Worm (Caenorhabditis elegans) whole organism, L4 larva: ENCODE results near the gene atgp-1.

ENCODE experiments used
- mep-1 ChIP-seq: fragments of 150-350 bp; sonication (generic microtip); optimal IDR thresholded peaks from 3 replicates; lab custom pipeline; 2014; ENCODE audit warnings: missing biosample characterization, missing genetic modification characterization
- ztf-7 ChIP-seq: fragments of 150-350 bp; optimal IDR thresholded peaks from 2 replicates; lab custom pipeline; 2014; ENCODE audit warnings: missing biosample characterization, missing genetic modification characterization

ce11 chrIV:17273602-17274110, 4.5 kb downstream of the atgp-1 start, which contains the start of gene gln-5:
- TF ChIP-seq mep-1 (tag; lab: Kevin White, UChicago) (no peak), ztf-7 (tag; lab: Kevin White, UChicago) (no peak)
